Worm (Caenorhabditis elegans) whole organism, L4 larva: ENCODE results near the gene gpa-10.

Source experiments
- F10B5.3 ChIP-seq: sonication (generic microtip); optimal IDR thresholded peaks from 2 replicates; lab custom pipeline; 2016; ENCODE audit warnings: mild to moderate bottlenecking, missing genetic modification characterization, missing compliant biosample characterization
- F49E8.2 ChIP-seq: sonication (generic microtip); optimal IDR thresholded peaks from 2 replicates; lab custom pipeline; 2016; ENCODE audit warnings: missing compliant biosample characterization, mild to moderate bottlenecking, missing genetic modification characterization, borderline replicate concordance
- T20F7.1 ChIP-seq: fragments of 200-800 bp; sonication (Bioruptor generic); optimal IDR thresholded peaks from 2 replicates; lab custom pipeline; 2018; ENCODE audit warnings: mild to moderate bottlenecking, missing genetic modification characterization, missing compliant biosample characterization
- Y105C5A.15 ChIP-seq: fragments of 200-800 bp; sonication (Bioruptor generic); IDR thresholded peaks from 2 replicates; pipeline ENCODE4 v1.3.6; 2022; ENCODE audit warnings: missing genetic modification characterization, missing compliant biosample characterization
- ZK337.2 ChIP-seq: fragments of 200-800 bp; sonication (Bioruptor generic); IDR thresholded peaks from 2 replicates; pipeline ENCODE4 v1.3.6; 2022; ENCODE audit warnings: missing genetic modification reagents, missing genetic modification characterization, missing compliant biosample characterization
- aly-2 ChIP-seq: sonication (generic microtip); optimal IDR thresholded peaks from 2 replicates; lab custom pipeline; 2018; ENCODE audit warnings: missing biosample characterization, missing genetic modification characterization
- attf-4 ChIP-seq: sonication (generic microtip); optimal IDR thresholded peaks from 3 replicates; lab custom pipeline; 2017; ENCODE audit warnings: missing biosample characterization, missing genetic modification characterization
- ceh-32 ChIP-seq: sonication (generic microtip); optimal IDR thresholded peaks from 2 replicates; lab custom pipeline; 2016; ENCODE audit warnings: mild to moderate bottlenecking, missing genetic modification characterization, missing compliant biosample characterization; ENCODE audit not compliant: poor library complexity
- ceh-82 ChIP-seq: sonication (generic microtip); optimal IDR thresholded peaks from 2 replicates; lab custom pipeline; 2017; ENCODE audit warnings: missing biosample characterization, missing genetic modification characterization
- daf-16 ChIP-seq, 3 experiments: sonication (generic microtip); optimal IDR thresholded peaks; 2 replicates each; lab custom pipeline; 2016 to 2017; ENCODE audit warnings: missing genetic modification characterization in 3 of 3, missing genetic modification reagents in 3 of 3, mild to moderate bottlenecking in 2 of 3, missing compliant biosample characterization in 2 of 3, missing biosample characterization in 1 of 3, moderate library complexity in 1 of 3
- dmd-8 ChIP-seq: fragments of 200-800 bp; sonication (Bioruptor generic); IDR thresholded peaks from 2 replicates; pipeline ENCODE4 v1.3.6; 2022; ENCODE audit warnings: missing genetic modification characterization, missing compliant biosample characterization
- egl-43 ChIP-seq: fragments of 200-800 bp; sonication (Bioruptor generic); IDR thresholded peaks from 2 replicates; pipeline ENCODE4 v1.3.6; 2022; ENCODE audit warnings: missing genetic modification reagents, missing genetic modification characterization, missing compliant biosample characterization
- hlh-11 ChIP-seq: fragments of 200-800 bp; sonication (Bioruptor generic); optimal IDR thresholded peaks from 2 replicates; lab custom pipeline; 2018; ENCODE audit warnings: mild to moderate bottlenecking, missing genetic modification characterization, missing compliant biosample characterization
- hlh-30 ChIP-seq: sonication (generic microtip); optimal IDR thresholded peaks from 2 replicates; lab custom pipeline; 2017; ENCODE audit warnings: antibody characterized with exemption, mild to moderate bottlenecking, missing genetic modification characterization, missing compliant biosample characterization; ENCODE audit not compliant: insufficient read depth
- lin-1 ChIP-seq: fragments of 200-800 bp; sonication (Bioruptor generic); IDR thresholded peaks from 2 replicates; pipeline ENCODE4 v1.3.6; 2022; ENCODE audit warnings: missing genetic modification reagents, missing genetic modification characterization, missing compliant biosample characterization
- lin-13 ChIP-seq: fragments of 150-350 bp; optimal IDR thresholded peaks from 2 replicates; lab custom pipeline; 2014; ENCODE audit warnings: missing biosample characterization, missing genetic modification reagents, missing genetic modification characterization
- lin-39 ChIP-seq: fragments of 150-350 bp; optimal IDR thresholded peaks from 2 replicates; lab custom pipeline; 2014; ENCODE audit warnings: missing biosample characterization, missing genetic modification reagents, missing genetic modification characterization
- mep-1 ChIP-seq: fragments of 150-350 bp; sonication (generic microtip); optimal IDR thresholded peaks from 3 replicates; lab custom pipeline; 2014; ENCODE audit warnings: missing biosample characterization, missing genetic modification characterization
- nhr-237 ChIP-seq: sonication (generic microtip); optimal IDR thresholded peaks from 2 replicates; lab custom pipeline; 2017; ENCODE audit warnings: missing biosample characterization, missing genetic modification characterization
- nhr-25 ChIP-seq: sonication (generic microtip); optimal IDR thresholded peaks from 2 replicates; lab custom pipeline; 2017; ENCODE audit warnings: missing genetic modification characterization, mild to moderate bottlenecking, missing compliant biosample characterization, antibody characterized with exemption, moderate library complexity, borderline replicate concordance; ENCODE audit not compliant: insufficient read depth
- nhr-28 ChIP-seq: fragments of 150-350 bp; optimal IDR thresholded peaks from 2 replicates; lab custom pipeline; 2014; ENCODE audit warnings: missing biosample characterization, missing genetic modification characterization
- nhr-41 ChIP-seq: fragments of 200-800 bp; sonication (Bioruptor generic); IDR thresholded peaks from 2 replicates; pipeline ENCODE4 v1.3.6; 2022; ENCODE audit warnings: missing genetic modification reagents, missing genetic modification characterization, missing compliant biosample characterization
- nhr-48 ChIP-seq: sonication (generic microtip); optimal IDR thresholded peaks from 2 replicates; lab custom pipeline; 2016; ENCODE audit warnings: mild to moderate bottlenecking, missing genetic modification characterization, missing compliant biosample characterization
- nhr-77 ChIP-seq: fragments of 150-350 bp; optimal IDR thresholded peaks from 2 replicates; lab custom pipeline; 2014; ENCODE audit warnings: missing biosample characterization, missing genetic modification characterization
- php-3 ChIP-seq: fragments of 200-800 bp; sonication (Bioruptor generic); IDR thresholded peaks from 2 replicates; pipeline ENCODE4 v1.3.6; 2022; ENCODE audit warnings: missing genetic modification reagents, missing genetic modification characterization, missing compliant biosample characterization
- saeg-2 ChIP-seq: fragments of 200-800 bp; sonication (Bioruptor generic); IDR thresholded peaks from 2 replicates; pipeline ENCODE4 v1.3.6; 2022; ENCODE audit warnings: missing genetic modification reagents, missing genetic modification characterization, missing compliant biosample characterization
- sdz-12 ChIP-seq: fragments of 200-800 bp; sonication (Bioruptor generic); optimal IDR thresholded peaks from 2 replicates; lab custom pipeline; 2018; ENCODE audit warnings: mild to moderate bottlenecking, missing genetic modification characterization, missing compliant biosample characterization
- snpc-1.2 ChIP-seq: fragments of 200-800 bp; sonication (Bioruptor generic); IDR thresholded peaks from 2 replicates; pipeline ENCODE4 v1.3.6; 2022; ENCODE audit warnings: missing genetic modification reagents, missing genetic modification characterization, missing compliant biosample characterization
- tag-97 ChIP-seq: fragments of 200-800 bp; sonication (Bioruptor generic); IDR thresholded peaks from 2 replicates; pipeline ENCODE4 v1.3.6; 2022; ENCODE audit warnings: missing genetic modification characterization, missing compliant biosample characterization
- tra-1 ChIP-seq: fragments of 200-800 bp; sonication (Bioruptor generic); IDR thresholded peaks from 2 replicates; pipeline ENCODE4 v1.3.6; 2022; ENCODE audit warnings: missing genetic modification reagents, missing genetic modification characterization, missing compliant biosample characterization
- unc-130 ChIP-seq: sonication (generic microtip); optimal IDR thresholded peaks from 2 replicates; lab custom pipeline; 2016; ENCODE audit warnings: missing genetic modification reagents, missing genetic modification characterization, missing compliant biosample characterization
- unc-62 ChIP-seq, 3 experiments: fragments of 150-350 bp in 1 of 3; sonication (generic microtip); optimal IDR thresholded peaks in 2 of 3; peaks in 1 of 3; 1 replicate in 1 of 3; 2 replicates in 2 of 3; lab custom pipeline; 2014 to 2017; ENCODE audit warnings: missing biosample characterization in 3 of 3, missing genetic modification characterization in 3 of 3, missing genetic modification reagents in 3 of 3, missing genotype in 1 of 3
- zag-1 ChIP-seq: fragments of 150-350 bp; optimal IDR thresholded peaks from 2 replicates; lab custom pipeline; 2014; ENCODE audit warnings: missing biosample characterization, missing genetic modification characterization
- zfp-2 ChIP-seq: sonication (generic microtip); optimal IDR thresholded peaks from 2 replicates; lab custom pipeline; 2016; ENCODE audit warnings: mild to moderate bottlenecking, missing genetic modification characterization, missing compliant biosample characterization
- zip-2 ChIP-seq: fragments of 150-350 bp; optimal IDR thresholded peaks from 2 replicates; lab custom pipeline; 2014; ENCODE audit warnings: missing biosample characterization, missing genetic modification characterization
- ztf-7 ChIP-seq: fragments of 150-350 bp; optimal IDR thresholded peaks from 2 replicates; lab custom pipeline; 2014; ENCODE audit warnings: missing biosample characterization, missing genetic modification characterization

gpa-10 gene

DNA sequence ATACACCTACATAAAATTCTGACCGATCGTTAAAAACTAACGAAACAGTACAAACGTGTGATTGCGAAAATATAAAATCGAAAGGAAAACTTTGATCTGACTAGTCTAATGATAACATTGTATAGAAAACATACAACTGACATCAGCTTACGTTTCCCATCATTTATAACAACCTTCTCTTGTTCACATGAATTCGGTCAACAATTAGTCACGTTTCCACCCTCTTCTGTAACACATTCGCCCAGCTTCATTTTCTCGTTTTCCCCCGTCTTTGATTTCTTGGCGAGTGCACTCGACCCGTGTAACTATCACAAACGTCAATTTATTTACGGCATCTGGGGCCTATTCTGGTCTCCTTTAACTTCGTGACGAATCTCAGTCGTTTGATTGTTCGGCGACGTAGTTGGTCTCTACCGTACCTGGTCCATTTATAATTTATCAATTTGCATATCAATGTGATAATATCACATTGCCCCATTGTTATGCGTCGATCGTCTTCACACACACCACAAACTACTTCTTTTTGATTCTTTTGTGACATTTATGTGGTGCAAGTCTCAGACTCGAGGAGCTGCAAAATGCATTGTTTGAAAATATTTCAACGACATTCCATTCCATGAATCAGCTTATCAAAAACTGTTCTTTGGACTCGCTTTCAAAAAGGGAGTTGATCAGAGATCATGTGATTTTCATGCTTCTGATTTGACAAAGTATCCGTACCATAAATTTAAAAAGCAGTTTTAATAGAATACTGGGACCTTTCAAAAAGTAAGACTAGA, 46.4 kb upstream of the gpa-10 start (continued):
- no peak for TF ChIP-seq ztf-7 (tag; lab: Kevin White, UChicago)
- TF ChIP-seq T20F7.1, result no peak
- no peak for TF ChIP-seq lin-13
- TF ChIP-seq unc-130 (GFP tag; lab: Kevin White, UChicago), result no peak
- TF ChIP-seq aly-2, result no peak
- no peak for TF ChIP-seq snpc-1.2 (GFP tag; lab: Robert Waterston, UW)
- no peak for TF ChIP-seq zfp-2
- TF ChIP-seq unc-62 (GFP tag; optimal IDR thresholded peaks at IDR 0.05 in 1 of 2; lab: Kevin White, UChicago), result peak in 1 of 2 experiments; percentile 64
- TF ChIP-seq unc-62 (tag; optimal IDR thresholded peaks at IDR 0.05; lab: Kevin White, UChicago), result no peak
- no peak for TF ChIP-seq nhr-41 (GFP tag; lab: Robert Waterston, UW)
- TF ChIP-seq mep-1, result no peak
- TF ChIP-seq nhr-237 (tag; lab: Kevin White, UChicago), result no peak
- peak; percentile 32 for TF ChIP-seq hlh-30 (tag; lab: Kevin White, UChicago)
- no peak for TF ChIP-seq tag-97 (GFP tag; lab: Robert Waterston, UW)
- TF ChIP-seq F10B5.3, result no peak
- TF ChIP-seq nhr-25 (tag; lab: Kevin White, UChicago), result no peak
- no peak for TF ChIP-seq F49E8.2
- no peak for TF ChIP-seq saeg-2 (GFP tag; lab: Robert Waterston, UW)
- peak; percentile 29 for TF ChIP-seq nhr-28 (tag; lab: Kevin White, UChicago)

DNA sequence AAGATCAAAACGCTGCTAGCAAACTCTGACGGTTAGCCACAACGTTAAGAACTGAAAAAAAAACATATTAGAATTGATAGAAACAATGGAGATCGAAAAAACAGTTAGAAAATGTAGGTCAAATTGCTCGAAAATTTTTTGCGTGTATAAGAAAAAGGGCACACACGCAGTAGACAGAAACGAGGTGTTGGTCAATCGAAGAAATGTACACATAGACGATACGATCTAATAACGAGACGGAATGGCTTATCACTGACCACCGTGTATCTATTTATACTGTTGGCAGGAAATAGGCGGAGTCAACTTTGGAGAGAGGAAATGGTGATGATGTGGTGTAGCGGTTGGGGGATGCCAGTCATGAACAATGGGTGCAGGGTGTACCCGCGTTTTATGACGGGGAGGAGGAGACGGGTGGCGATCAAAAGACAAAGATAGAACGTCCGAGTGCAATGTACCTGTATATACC, 45.6 kb upstream of the gpa-10 start, which contains the start of gene odc-1:
Gene odc-1 (minus strand): TSS at position 51 of the 466 bp plus-strand sequence.
- TF ChIP-seq egl-43 (GFP tag; lab: Robert Waterston, UW) (0 out of 2 replicates have a peak, but pooled peaks have one; percentile 5), nhr-77 (tag; lab: Kevin White, UChicago) (no peak), unc-62 (GFP tag; optimal IDR thresholded peaks at IDR 0.05 in 1 of 2; lab: Kevin White, UChicago) (peak in 1 of 2 experiments; percentile 33), unc-62 (tag; optimal IDR thresholded peaks at IDR 0.05; lab: Kevin White, UChicago) (no peak), F49E8.2 (no peak), ceh-82 (tag; lab: Kevin White, UChicago) (no peak), nhr-48 (tag; lab: Kevin White, UChicago) (peak; percentile 16), hlh-11 (peak; percentile 11), lin-39 (tag; lab: Kevin White, UChicago) (no peak), dmd-8 (GFP tag; lab: Robert Waterston, UW) (0 out of 2 replicates have a peak, but pooled peaks have one; percentile 56), daf-16 (GFP tag; optimal IDR thresholded peaks at IDR 0.05; lab: Kevin White, UChicago) (no peak), daf-16 (tag; optimal IDR thresholded peaks at IDR 0.05; lab: Kevin White, UChicago) (peak; percentile 35), attf-4 (tag; lab: Kevin White, UChicago) (no peak), zag-1 (tag; lab: Kevin White, UChicago) (no peak)

DNA sequence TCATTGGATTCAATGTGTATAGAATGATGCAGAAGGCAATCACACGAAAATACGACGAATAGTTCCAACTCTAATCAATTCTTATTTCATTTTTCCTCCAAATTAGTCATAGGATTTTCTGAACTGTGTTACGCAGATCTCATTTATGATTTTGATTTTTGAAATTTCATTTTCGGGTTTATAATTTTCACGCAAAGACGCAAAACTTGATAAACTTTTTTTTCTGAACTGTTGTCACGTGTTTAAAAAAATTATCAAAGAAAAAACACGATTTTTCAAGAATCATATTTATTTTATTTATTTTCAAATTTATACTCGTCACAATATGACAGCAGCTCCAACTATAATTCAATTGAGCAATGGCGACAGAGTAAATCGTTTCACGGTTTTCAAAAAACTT, 42.1 kb upstream of the gpa-10 start, which contains the start of gene K11C4.1:
Gene K11C4.1 (plus strand): TSS at position 301 of the 400 bp plus-strand sequence.
- TF ChIP-seq ZK337.2 (GFP tag; lab: Robert Waterston, UW) (no peak), tra-1 (GFP tag; lab: Robert Waterston, UW) (no peak), lin-39 (tag; lab: Kevin White, UChicago) (no peak), Y105C5A.15 (GFP tag; lab: Robert Waterston, UW) (no peak), zip-2 (tag; lab: Kevin White, UChicago) (no peak), lin-1 (GFP tag; lab: Robert Waterston, UW) (no peak), nhr-77 (tag; lab: Kevin White, UChicago) (no peak), snpc-1.2 (GFP tag; lab: Robert Waterston, UW) (no peak), sdz-12 (GFP tag; lab: Kevin White, UChicago) (no peak), php-3 (GFP tag; lab: Robert Waterston, UW) (no peak), ceh-32 (tag; lab: Kevin White, UChicago) (no peak)
